Fruit fly (Drosophila melanogaster) whole organism, wandering third instar larva: ENCODE measurements around the gene CG14610.

Source experiments
- Abd-B ChIP-seq: fragments of >200 bp; optimal IDR thresholded peaks from 2 replicates; lab custom pipeline; 2017; ENCODE audit warnings: missing biosample characterization, missing genetic modification characterization
- CG32264 ChIP-seq: fragments of 200-800 bp; sonication (Bioruptor generic); optimal IDR thresholded peaks from 2 replicates; lab custom pipeline; 2016; ENCODE audit warnings: missing biosample characterization, missing genetic modification characterization
- CG9705 ChIP-seq: fragments of 200-800 bp; sonication (Bioruptor generic); optimal IDR thresholded peaks from 2 replicates; lab custom pipeline; 2018; ENCODE audit warnings: missing biosample characterization, mild to moderate bottlenecking, missing genetic modification characterization
- CrebA ChIP-seq: fragments of 200-800 bp; sonication (Bioruptor generic); optimal IDR thresholded peaks from 2 replicates; lab custom pipeline; 2016; ENCODE audit warnings: missing biosample characterization, mild to moderate bottlenecking, missing genetic modification characterization, borderline replicate concordance
- Dfd ChIP-seq: fragments of >200 bp; optimal IDR thresholded peaks from 2 replicates; lab custom pipeline; 2017; ENCODE audit warnings: missing biosample characterization, missing genetic modification characterization
- Dif ChIP-seq: fragments of 200-275, 200-300 bp; sonication (Bioruptor generic); optimal IDR thresholded peaks from 2 replicates; lab custom pipeline; 2018; ENCODE audit warnings: missing biosample characterization, missing genetic modification characterization; ENCODE audit not compliant: partially characterized antibody
- HLH106 ChIP-seq: fragments of 200-800 bp; optimal IDR thresholded peaks from 3 replicates; lab custom pipeline; 2019; ENCODE audit warnings: missing biosample characterization, mild to moderate bottlenecking, missing genetic modification characterization, moderate library complexity
- Hnf4 ChIP-seq: fragments of 200-800 bp; sonication (Bioruptor generic); optimal IDR thresholded peaks from 2 replicates; lab custom pipeline; 2016; ENCODE audit warnings: missing biosample characterization, mild to moderate bottlenecking, missing genetic modification characterization
- Hr78 ChIP-seq: fragments of >200 bp; optimal IDR thresholded peaks from 2 replicates; lab custom pipeline; 2017; ENCODE audit warnings: missing biosample characterization, missing genetic modification characterization
- Mio ChIP-seq: sonication (Bioruptor generic); optimal IDR thresholded peaks from 2 replicates; lab custom pipeline; 2016; ENCODE audit warnings: missing biosample characterization, missing genetic modification characterization
- Myc ChIP-seq: fragments of >200 bp; optimal IDR thresholded peaks from 2 replicates; lab custom pipeline; 2017
- N ChIP-seq: fragments of >200 bp; optimal IDR thresholded peaks from 2 replicates; lab custom pipeline; 2018; ENCODE audit warnings: missing biosample characterization, missing external identifiers, missing genetic modification characterization
- OdsH ChIP-seq: fragments of 200-800 bp; sonication (Bioruptor generic); optimal IDR thresholded peaks from 2 replicates; lab custom pipeline; 2016; ENCODE audit warnings: missing biosample characterization, mild to moderate bottlenecking, missing genetic modification characterization
- Sp1 ChIP-seq: fragments of 200-800 bp; sonication (Bioruptor generic); optimal IDR thresholded peaks from 3 replicates; lab custom pipeline; 2019; ENCODE audit warnings: missing biosample characterization, mild to moderate bottlenecking, missing genetic modification characterization, moderate library complexity
- brk ChIP-seq: fragments of 200-800 bp; sonication (Bioruptor generic); optimal IDR thresholded peaks from 2 replicates; lab custom pipeline; 2016; ENCODE audit warnings: missing biosample characterization, mild to moderate bottlenecking, missing genetic modification characterization
- dl ChIP-seq, 2 experiments: fragments of 175-275, 200-275 bp in 1 of 2; fragments of 200-275 bp in 1 of 2; sonication (Bioruptor generic); optimal IDR thresholded peaks; lab custom pipeline; 2018; ENCODE audit warnings: mild to moderate bottlenecking in 2 of 2, missing biosample characterization in 2 of 2, missing genetic modification characterization in 2 of 2, moderate library complexity in 2 of 2; ENCODE audit not compliant: partially characterized antibody in 2 of 2, insufficient read depth in 1 of 2
- dmrt93B ChIP-seq: fragments of 200-800 bp; sonication (Bioruptor generic); optimal IDR thresholded peaks from 2 replicates; lab custom pipeline; 2018; ENCODE audit warnings: missing biosample characterization, mild to moderate bottlenecking, missing genetic modification characterization
- dsf ChIP-seq: sonication (Bioruptor generic); optimal IDR thresholded peaks from 2 replicates; lab custom pipeline; 2016; ENCODE audit warnings: missing biosample characterization, missing genetic modification characterization, borderline replicate concordance
- foxo ChIP-seq, 2 experiments: fragments of 200-800 bp; sonication (Bioruptor generic); optimal IDR thresholded peaks; 2 replicates in 1 of 2; 3 replicates in 1 of 2; lab custom pipeline; 2016 to 2017; ENCODE audit warnings: missing biosample characterization in 2 of 2, missing genetic modification characterization in 2 of 2
- h ChIP-seq: fragments of 200-800 bp; sonication (Bioruptor generic); optimal IDR thresholded peaks from 3 replicates; lab custom pipeline; 2016; ENCODE audit warnings: missing biosample characterization, mild to moderate bottlenecking, missing genetic modification characterization
- jim ChIP-seq: fragments of 175-275, 200-325 bp; sonication (Bioruptor generic); optimal IDR thresholded peaks from 2 replicates; lab custom pipeline; 2016; ENCODE audit warnings: missing biosample characterization, mild to moderate bottlenecking, missing genetic modification characterization
- lola ChIP-seq: fragments of >200 bp; optimal IDR thresholded peaks from 2 replicates; lab custom pipeline; 2017; ENCODE audit warnings: missing biosample characterization, missing genetic modification characterization
- psq ChIP-seq: fragments of 200-800 bp; sonication (Bioruptor generic); optimal IDR thresholded peaks from 3 replicates; lab custom pipeline; 2017; ENCODE audit warnings: missing biosample characterization, mild to moderate bottlenecking, missing genetic modification characterization, moderate library complexity
- rgr ChIP-seq: fragments of 200-800 bp; sonication (Bioruptor generic); optimal IDR thresholded peaks from 3 replicates; lab custom pipeline; 2016; ENCODE audit warnings: missing biosample characterization, mild to moderate bottlenecking, missing genetic modification characterization
- sage ChIP-seq: fragments of 200-800 bp; sonication (Bioruptor generic); optimal IDR thresholded peaks from 2 replicates; lab custom pipeline; 2016; ENCODE audit warnings: missing biosample characterization, mild to moderate bottlenecking, missing genetic modification characterization
- tai ChIP-seq: sonication (Bioruptor generic); optimal IDR thresholded peaks from 2 replicates; lab custom pipeline; 2016; ENCODE audit warnings: missing biosample characterization, missing genetic modification characterization
- usp ChIP-seq: fragments of >200 bp; optimal IDR thresholded peaks from 2 replicates; lab custom pipeline; 2017; ENCODE audit warnings: missing biosample characterization, missing genetic modification characterization
- woc ChIP-seq: sonication (Bioruptor generic); optimal IDR thresholded peaks from 2 replicates; lab custom pipeline; 2016; ENCODE audit warnings: missing biosample characterization, mild to moderate bottlenecking, missing genetic modification characterization

The CG14610 gene

DNA sequence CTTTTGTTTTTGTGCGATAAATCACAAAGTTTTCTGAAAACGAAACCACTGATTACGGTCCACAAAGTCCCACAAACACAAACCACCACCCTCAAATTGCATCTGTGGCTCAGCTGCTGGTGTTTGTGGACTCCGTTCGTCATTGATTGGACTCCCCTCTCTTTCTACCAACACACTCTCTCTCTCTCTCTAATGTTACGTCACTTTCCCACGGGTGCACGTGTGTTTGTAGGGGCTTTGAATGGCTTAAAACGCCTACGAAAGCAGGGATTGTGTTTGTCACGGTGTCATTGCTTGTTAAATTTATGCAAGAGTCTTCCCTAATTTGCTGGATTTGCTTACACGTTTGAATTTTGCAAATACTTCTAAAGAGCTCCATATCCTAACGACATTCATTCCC, 43.9 kb upstream of the CG14610 start:
- TF ChIP-seq N (GFP tag; lab: Kevin White, UChicago) (no peak), foxo (GFP tag; optimal IDR thresholded peaks at IDR 0.05; lab: Kevin White, UChicago) (no peak), CrebA (GFP tag; lab: Kevin White, UChicago) (no peak), lola (GFP tag; lab: Kevin White, UChicago) (no peak), Mio (no peak), jim (GFP tag; lab: Kevin White, UChicago) (no peak), HLH106 (tag; lab: Kevin White, UChicago) (no peak), Hnf4 (GFP tag; lab: Kevin White, UChicago) (no peak), Myc (lab: Kevin White, UChicago) (no peak), usp (GFP tag; lab: Kevin White, UChicago) (no peak)
- TF ChIP-seq, all 38 proteins: peak for 0

DNA sequence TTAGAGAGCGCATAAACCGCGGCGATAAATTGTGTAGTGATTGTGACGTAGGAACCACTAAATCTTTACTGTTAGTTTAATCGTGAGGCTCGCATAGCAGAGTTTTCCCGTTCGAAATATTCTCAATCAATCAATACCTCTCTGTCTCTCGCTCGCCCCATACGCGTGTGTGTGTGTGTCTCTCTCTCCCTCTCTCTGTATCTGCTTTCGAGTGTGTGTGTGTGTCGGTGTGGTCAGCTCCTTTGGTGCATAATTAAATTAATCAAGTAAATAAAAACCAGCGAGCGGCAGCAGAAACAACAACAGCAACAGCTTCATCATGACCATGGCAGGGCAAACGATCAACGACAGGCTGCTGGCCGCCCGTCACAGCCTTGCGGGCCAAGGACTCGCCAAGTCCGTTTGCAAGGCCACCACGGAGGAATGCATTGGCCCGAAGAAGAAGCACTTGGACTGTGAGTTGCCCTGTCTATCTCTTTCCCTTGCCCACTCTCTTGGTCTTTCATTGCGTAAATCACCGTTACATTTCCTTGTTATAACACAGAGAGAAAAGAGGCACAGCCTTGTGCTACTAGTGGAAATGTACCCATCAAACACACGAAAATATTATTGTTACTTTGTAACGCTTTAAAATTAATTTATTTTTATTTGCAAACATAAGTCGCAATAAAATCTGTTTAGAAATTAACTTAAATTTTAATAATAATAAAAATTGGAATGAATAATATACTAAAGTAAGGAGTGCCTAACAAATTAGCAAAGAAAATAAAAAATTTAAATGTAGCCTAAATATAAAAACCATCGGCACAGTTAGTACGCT, 43.2 kb upstream of the CG14610 start:
- TF ChIP-seq tai: no peak
- no peak for TF ChIP-seq lola (GFP tag; lab: Kevin White, UChicago)
- peak; percentile 19 for TF ChIP-seq OdsH (GFP tag; lab: Kevin White, UChicago)
- TF ChIP-seq rgr (GFP tag; lab: Kevin White, UChicago): no peak
- TF ChIP-seq Mio: no peak
- no peak for TF ChIP-seq dsf (GFP tag; lab: Kevin White, UChicago)
- TF ChIP-seq Hr78: no peak
- TF ChIP-seq h (GFP tag; lab: Kevin White, UChicago): peak; percentile 21
- TF ChIP-seq brk (GFP tag; lab: Kevin White, UChicago): no peak
- no peak for TF ChIP-seq Hnf4 (GFP tag; lab: Kevin White, UChicago)
- TF ChIP-seq sage (GFP tag; lab: Kevin White, UChicago): no peak
- TF ChIP-seq CG9705: no peak
- TF ChIP-seq CG32264 (GFP tag; lab: Kevin White, UChicago): no peak
- TF ChIP-seq Dif (GFP tag; lab: Kevin White, UChicago): peak; percentile 71
- TF ChIP-seq dl (GFP tag; optimal IDR thresholded peaks at IDR 0.05; lab: Kevin White, UChicago; ENCODE audit: insufficient read depth in 1 of 2, partially characterized antibody in 2 of 2): peak; percentile 4 to 70
- TF ChIP-seq psq (GFP tag; lab: Kevin White, UChicago): peak; percentile 17

DNA sequence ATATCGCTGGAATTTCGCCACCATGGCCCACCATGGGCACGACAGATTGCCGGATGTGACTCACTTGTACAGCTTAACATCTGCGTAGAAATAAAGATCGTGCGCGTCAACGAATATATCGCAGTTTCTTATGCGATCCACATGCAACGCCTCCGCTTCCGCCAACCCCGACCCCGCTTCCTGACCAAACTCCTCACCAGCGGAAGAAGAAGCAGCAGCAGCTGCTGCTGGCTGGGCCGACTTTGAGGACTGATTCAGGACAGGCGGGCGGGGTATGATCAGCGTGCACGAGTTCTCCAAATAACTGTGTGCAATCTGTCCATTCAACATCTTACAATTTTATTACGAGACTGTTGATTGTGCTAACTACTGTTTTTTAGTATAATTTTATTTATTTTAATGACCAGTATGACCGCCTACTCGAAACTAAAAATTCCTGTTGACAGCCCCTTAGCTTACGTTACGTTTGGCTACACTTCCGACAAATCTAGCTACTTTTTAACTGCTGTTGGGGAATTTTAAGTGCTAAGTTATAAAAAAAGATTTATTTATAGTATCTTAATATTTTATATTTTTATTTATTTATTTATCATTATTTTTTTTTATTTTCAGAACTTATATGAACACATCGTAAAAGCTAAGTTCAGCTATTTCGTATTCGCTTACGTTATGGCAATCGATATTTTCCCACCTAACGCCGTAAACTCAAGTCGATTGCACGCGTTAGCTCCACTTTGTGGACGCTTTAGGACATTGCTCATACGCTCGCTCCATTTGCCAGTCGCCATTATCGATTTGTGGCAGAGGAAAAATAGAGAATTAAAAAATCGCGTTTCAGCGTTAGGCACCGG, 42.4 kb upstream of the CG14610 start, which contains the start of the genes CG10055 and lap:
CG10055 (minus strand) TSS at position 432 of the 851 bp plus-strand sequence.
lap (plus strand) TSS at position 753 of the 851 bp plus-strand sequence.
- TF ChIP-seq CG32264 (GFP tag; lab: Kevin White, UChicago): no peak
- no peak for TF ChIP-seq Dif (GFP tag; lab: Kevin White, UChicago)
- TF ChIP-seq Dfd: no peak
- peak; percentile 4 for TF ChIP-seq woc (GFP tag; lab: Kevin White, UChicago)
- TF ChIP-seq dmrt93B (GFP tag; lab: Kevin White, UChicago): no peak
- peak; percentile 2 for TF ChIP-seq Myc (lab: Kevin White, UChicago)
- TF ChIP-seq h (GFP tag; lab: Kevin White, UChicago): no peak

DNA sequence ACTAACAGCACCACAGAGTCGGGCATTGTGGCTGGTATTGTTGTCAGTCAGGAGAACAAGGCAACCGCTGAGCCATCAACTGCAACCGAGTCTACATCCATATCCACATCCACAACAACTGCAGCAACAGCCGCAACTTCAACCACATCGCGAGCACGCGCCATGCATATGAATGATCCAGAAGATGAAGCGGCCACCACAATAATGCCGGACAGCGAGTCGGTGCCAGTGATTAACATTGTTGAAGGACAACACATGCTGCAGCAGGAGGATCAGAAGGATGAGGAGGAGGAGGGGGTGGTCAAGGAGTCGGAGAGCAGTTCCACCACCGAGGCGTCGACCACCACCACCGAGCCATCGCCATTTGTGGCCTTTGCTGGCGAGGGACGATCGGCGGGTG, 30.7 kb upstream of the CG14610 start:
- TF ChIP-seq Hnf4 (GFP tag; lab: Kevin White, UChicago) (no peak), foxo (GFP tag; optimal IDR thresholded peaks at IDR 0.05; lab: Kevin White, UChicago) (no peak), h (GFP tag; lab: Kevin White, UChicago) (no peak), Abd-B (GFP tag; lab: Kevin White, UChicago) (no peak), Sp1 (GFP tag; lab: Kevin White, UChicago) (no peak), dl (GFP tag; optimal IDR thresholded peaks at IDR 0.05; lab: Kevin White, UChicago; ENCODE audit: insufficient read depth in 1 of 2, partially characterized antibody in 2 of 2) (no peak)
